Worm (Caenorhabditis elegans) whole organism, L4 larva: ENCODE data around the gene srpa-68.

Experiments
- F10B5.3 ChIP-seq: sonication (generic microtip); optimal IDR thresholded peaks from 2 replicates; lab custom pipeline; 2016; ENCODE audit warnings: mild to moderate bottlenecking, missing genetic modification characterization, missing compliant biosample characterization
- T20F7.1 ChIP-seq: fragments of 200-800 bp; sonication (Bioruptor generic); optimal IDR thresholded peaks from 2 replicates; lab custom pipeline; 2018; ENCODE audit warnings: mild to moderate bottlenecking, missing genetic modification characterization, missing compliant biosample characterization
- T26A8.4 ChIP-seq: fragments of 200-800 bp; sonication (Bioruptor generic); IDR thresholded peaks from 2 replicates; pipeline ENCODE4 v1.3.6; 2022; ENCODE audit warnings: missing genetic modification characterization, missing compliant biosample characterization
- Y105C5A.15 ChIP-seq: fragments of 200-800 bp; sonication (Bioruptor generic); IDR thresholded peaks from 2 replicates; pipeline ENCODE4 v1.3.6; 2022; ENCODE audit warnings: missing genetic modification characterization, missing compliant biosample characterization
- Y48G9A.11 ChIP-seq: fragments of 200-800 bp; sonication (Bioruptor generic); IDR thresholded peaks from 2 replicates; pipeline ENCODE4 v1.3.6; 2022; ENCODE audit warnings: missing genetic modification reagents, missing genetic modification characterization, missing compliant biosample characterization
- ZK337.2 ChIP-seq: fragments of 200-800 bp; sonication (Bioruptor generic); IDR thresholded peaks from 2 replicates; pipeline ENCODE4 v1.3.6; 2022; ENCODE audit warnings: missing genetic modification reagents, missing genetic modification characterization, missing compliant biosample characterization
- ZK546.5 ChIP-seq, 2 experiments: sonication (generic microtip); optimal IDR thresholded peaks; 2 replicates each; lab custom pipeline; 2017; ENCODE audit warnings: missing biosample characterization in 2 of 2, missing genetic modification characterization in 2 of 2
- aha-1 ChIP-seq: fragments of 150-350 bp; peaks from one replicate; lab custom pipeline; 2014; ENCODE audit warnings: missing biosample characterization, missing genetic modification characterization
- aly-2 ChIP-seq: sonication (generic microtip); optimal IDR thresholded peaks from 2 replicates; lab custom pipeline; 2018; ENCODE audit warnings: missing biosample characterization, missing genetic modification characterization
- ceh-20 ChIP-seq: fragments of 200-800 bp; sonication (Bioruptor generic); IDR thresholded peaks from 2 replicates; pipeline ENCODE4 v1.3.6; 2022; ENCODE audit warnings: missing genetic modification reagents, missing genetic modification characterization, missing compliant biosample characterization
- ceh-28 ChIP-seq: fragments of 150-350 bp; optimal IDR thresholded peaks from 2 replicates; lab custom pipeline; 2014; ENCODE audit warnings: missing biosample characterization, missing genetic modification reagents, missing genetic modification characterization
- ceh-44 ChIP-seq: fragments of 200-800 bp; sonication (Bioruptor generic); IDR thresholded peaks from 2 replicates; pipeline ENCODE4 v1.3.6; 2022; ENCODE audit warnings: missing genetic modification reagents, missing genetic modification characterization, missing compliant biosample characterization
- ceh-82 ChIP-seq: sonication (generic microtip); optimal IDR thresholded peaks from 2 replicates; lab custom pipeline; 2017; ENCODE audit warnings: missing biosample characterization, missing genetic modification characterization
- ces-1 ChIP-seq: fragments of 150-350 bp; sonication (generic microtip); optimal IDR thresholded peaks from 4 replicates; lab custom pipeline; 2014; ENCODE audit warnings: missing biosample characterization, missing genetic modification reagents, missing genetic modification characterization
- cey-2 ChIP-seq: sonication (generic microtip); optimal IDR thresholded peaks from 3 replicates; lab custom pipeline; 2017; ENCODE audit warnings: missing genetic modification characterization, mild to moderate bottlenecking, missing compliant biosample characterization, antibody characterized with exemption, borderline replicate concordance; ENCODE audit not compliant: insufficient read depth
- ctbp-1 ChIP-seq: fragments of 200-800 bp; sonication (Bioruptor generic); IDR thresholded peaks from 2 replicates; pipeline ENCODE4 v1.3.6; 2022; ENCODE audit warnings: missing genetic modification reagents, missing genetic modification characterization, missing compliant biosample characterization
- daf-16 ChIP-seq, 3 experiments: sonication (generic microtip); optimal IDR thresholded peaks; 2 replicates each; lab custom pipeline; 2016 to 2017; ENCODE audit warnings: missing genetic modification characterization in 3 of 3, missing genetic modification reagents in 3 of 3, mild to moderate bottlenecking in 2 of 3, missing compliant biosample characterization in 2 of 3, missing biosample characterization in 1 of 3, moderate library complexity in 1 of 3
- daf-19 ChIP-seq: fragments of 200-800 bp; sonication (Bioruptor generic); conservative IDR thresholded peaks from 2 replicates; pipeline ENCODE4 v1.3.6; 2022; ENCODE audit warnings: missing genetic modification characterization, missing compliant biosample characterization
- dmd-6 ChIP-seq: fragments of 200-800 bp; sonication (Bioruptor generic); IDR thresholded peaks from 2 replicates; pipeline ENCODE4 v1.3.6; 2022; ENCODE audit warnings: missing genetic modification reagents, missing genetic modification characterization, missing compliant biosample characterization
- dmd-8 ChIP-seq: fragments of 200-800 bp; sonication (Bioruptor generic); IDR thresholded peaks from 2 replicates; pipeline ENCODE4 v1.3.6; 2022; ENCODE audit warnings: missing genetic modification characterization, missing compliant biosample characterization
- dpl-1 ChIP-seq: fragments of 150-350 bp; optimal IDR thresholded peaks from 2 replicates; lab custom pipeline; 2014; ENCODE audit warnings: missing biosample characterization, missing genetic modification reagents, missing genetic modification characterization
- egl-43 ChIP-seq: fragments of 200-800 bp; sonication (Bioruptor generic); IDR thresholded peaks from 2 replicates; pipeline ENCODE4 v1.3.6; 2022; ENCODE audit warnings: missing genetic modification reagents, missing genetic modification characterization, missing compliant biosample characterization
- fkh-10 ChIP-seq: fragments of 150-350 bp; optimal IDR thresholded peaks from 2 replicates; lab custom pipeline; 2014; ENCODE audit warnings: missing biosample characterization, missing genetic modification reagents, missing genetic modification characterization
- fos-1 ChIP-seq: fragments of 150-350 bp; optimal IDR thresholded peaks from 2 replicates; lab custom pipeline; 2014; ENCODE audit warnings: missing biosample characterization, missing genetic modification characterization
- gei-8 ChIP-seq: fragments of 200-800 bp; sonication (Bioruptor generic); optimal IDR thresholded peaks from 2 replicates; lab custom pipeline; 2018; ENCODE audit warnings: mild to moderate bottlenecking, missing genetic modification characterization, missing compliant biosample characterization
- hlh-11 ChIP-seq: fragments of 200-800 bp; sonication (Bioruptor generic); optimal IDR thresholded peaks from 2 replicates; lab custom pipeline; 2018; ENCODE audit warnings: mild to moderate bottlenecking, missing genetic modification characterization, missing compliant biosample characterization
- hmg-1.1 ChIP-seq: fragments of 200-800 bp; sonication (Bioruptor generic); IDR thresholded peaks from 2 replicates; pipeline ENCODE4 v1.3.6; 2022; ENCODE audit warnings: missing genetic modification reagents, missing genetic modification characterization, missing compliant biosample characterization
- jun-1 ChIP-seq: fragments of 150-350 bp; optimal IDR thresholded peaks from 2 replicates; lab custom pipeline; 2014; ENCODE audit warnings: missing biosample characterization, missing genetic modification reagents, missing genetic modification characterization
- lin-13 ChIP-seq: fragments of 150-350 bp; optimal IDR thresholded peaks from 2 replicates; lab custom pipeline; 2014; ENCODE audit warnings: missing biosample characterization, missing genetic modification reagents, missing genetic modification characterization
- lin-39 ChIP-seq: fragments of 150-350 bp; optimal IDR thresholded peaks from 2 replicates; lab custom pipeline; 2014; ENCODE audit warnings: missing biosample characterization, missing genetic modification reagents, missing genetic modification characterization
- lsy-2 ChIP-seq, 2 experiments: fragments of 150-350 bp in 1 of 2; sonication (generic microtip) in 1 of 2; optimal IDR thresholded peaks; 2 replicates each; lab custom pipeline; 2014 to 2017; ENCODE audit warnings: missing biosample characterization in 2 of 2, missing genetic modification characterization in 2 of 2
- madf-5 ChIP-seq, 2 experiments: fragments of 200-800 bp; sonication (Bioruptor generic); IDR thresholded peaks; 2 replicates each; pipeline ENCODE4 v1.3.6; 2022; ENCODE audit warnings: missing compliant biosample characterization in 2 of 2, missing genetic modification characterization in 2 of 2
- mdl-1 ChIP-seq, 2 experiments: fragments of 150-350 bp in 1 of 2; sonication (generic microtip) in 1 of 2; optimal IDR thresholded peaks; 2 replicates each; lab custom pipeline; 2014 to 2017; ENCODE audit warnings: missing biosample characterization in 2 of 2, missing genetic modification characterization in 2 of 2
- nhr-25 ChIP-seq: sonication (generic microtip); optimal IDR thresholded peaks from 2 replicates; lab custom pipeline; 2017; ENCODE audit warnings: missing genetic modification characterization, mild to moderate bottlenecking, missing compliant biosample characterization, antibody characterized with exemption, moderate library complexity, borderline replicate concordance; ENCODE audit not compliant: insufficient read depth
- nhr-28 ChIP-seq: fragments of 150-350 bp; optimal IDR thresholded peaks from 2 replicates; lab custom pipeline; 2014; ENCODE audit warnings: missing biosample characterization, missing genetic modification characterization
- nhr-41 ChIP-seq: fragments of 200-800 bp; sonication (Bioruptor generic); IDR thresholded peaks from 2 replicates; pipeline ENCODE4 v1.3.6; 2022; ENCODE audit warnings: missing genetic modification reagents, missing genetic modification characterization, missing compliant biosample characterization
- nhr-42 ChIP-seq: fragments of 200-800 bp; sonication (Bioruptor generic); IDR thresholded peaks from 2 replicates; pipeline ENCODE4 v1.3.6; 2022; ENCODE audit warnings: missing genetic modification characterization, missing compliant biosample characterization
- nhr-6 ChIP-seq: fragments of 150-350 bp; optimal IDR thresholded peaks from 2 replicates; lab custom pipeline; 2014; ENCODE audit warnings: missing biosample characterization, missing genetic modification characterization
- pqm-1 ChIP-seq: sonication (generic microtip); optimal IDR thresholded peaks from 2 replicates; lab custom pipeline; 2017; ENCODE audit warnings: missing biosample characterization, missing genetic modification characterization
- sdz-12 ChIP-seq: fragments of 200-800 bp; sonication (Bioruptor generic); optimal IDR thresholded peaks from 2 replicates; lab custom pipeline; 2018; ENCODE audit warnings: mild to moderate bottlenecking, missing genetic modification characterization, missing compliant biosample characterization
- skn-1 ChIP-seq: fragments of 150-350 bp; optimal IDR thresholded peaks from 2 replicates; lab custom pipeline; 2014; ENCODE audit warnings: missing biosample characterization, missing genetic modification characterization
- snpc-4 ChIP-seq: fragments of 150-350 bp; optimal IDR thresholded peaks from 2 replicates; lab custom pipeline; 2014; ENCODE audit warnings: missing biosample characterization, missing genetic modification characterization
- spr-1 ChIP-seq: sonication (generic microtip); optimal IDR thresholded peaks from 2 replicates; lab custom pipeline; 2016; ENCODE audit warnings: mild to moderate bottlenecking, missing genetic modification characterization, missing compliant biosample characterization
- spr-3 ChIP-seq: fragments of 200-800 bp; sonication (Bioruptor generic); optimal IDR thresholded peaks from 2 replicates; lab custom pipeline; 2018; ENCODE audit warnings: mild to moderate bottlenecking, missing genetic modification characterization, missing compliant biosample characterization
- tag-97 ChIP-seq: fragments of 200-800 bp; sonication (Bioruptor generic); IDR thresholded peaks from 2 replicates; pipeline ENCODE4 v1.3.6; 2022; ENCODE audit warnings: missing genetic modification characterization, missing compliant biosample characterization
- tra-1 ChIP-seq: fragments of 200-800 bp; sonication (Bioruptor generic); IDR thresholded peaks from 2 replicates; pipeline ENCODE4 v1.3.6; 2022; ENCODE audit warnings: missing genetic modification reagents, missing genetic modification characterization, missing compliant biosample characterization
- unc-39 ChIP-seq: sonication (generic microtip); optimal IDR thresholded peaks from 2 replicates; lab custom pipeline; 2017; ENCODE audit warnings: missing biosample characterization, missing genetic modification characterization
- zfp-2 ChIP-seq: sonication (generic microtip); optimal IDR thresholded peaks from 2 replicates; lab custom pipeline; 2016; ENCODE audit warnings: mild to moderate bottlenecking, missing genetic modification characterization, missing compliant biosample characterization
- zip-11 ChIP-seq: fragments of 200-800 bp; sonication (Bioruptor generic); IDR thresholded peaks from 2 replicates; pipeline ENCODE4 v1.3.6; 2022; ENCODE audit warnings: missing genetic modification characterization, missing compliant biosample characterization
- zip-2 ChIP-seq: fragments of 150-350 bp; optimal IDR thresholded peaks from 2 replicates; lab custom pipeline; 2014; ENCODE audit warnings: missing biosample characterization, missing genetic modification characterization
- ztf-7 ChIP-seq: fragments of 150-350 bp; optimal IDR thresholded peaks from 2 replicates; lab custom pipeline; 2014; ENCODE audit warnings: missing biosample characterization, missing genetic modification characterization

The srpa-68 gene

DNA sequence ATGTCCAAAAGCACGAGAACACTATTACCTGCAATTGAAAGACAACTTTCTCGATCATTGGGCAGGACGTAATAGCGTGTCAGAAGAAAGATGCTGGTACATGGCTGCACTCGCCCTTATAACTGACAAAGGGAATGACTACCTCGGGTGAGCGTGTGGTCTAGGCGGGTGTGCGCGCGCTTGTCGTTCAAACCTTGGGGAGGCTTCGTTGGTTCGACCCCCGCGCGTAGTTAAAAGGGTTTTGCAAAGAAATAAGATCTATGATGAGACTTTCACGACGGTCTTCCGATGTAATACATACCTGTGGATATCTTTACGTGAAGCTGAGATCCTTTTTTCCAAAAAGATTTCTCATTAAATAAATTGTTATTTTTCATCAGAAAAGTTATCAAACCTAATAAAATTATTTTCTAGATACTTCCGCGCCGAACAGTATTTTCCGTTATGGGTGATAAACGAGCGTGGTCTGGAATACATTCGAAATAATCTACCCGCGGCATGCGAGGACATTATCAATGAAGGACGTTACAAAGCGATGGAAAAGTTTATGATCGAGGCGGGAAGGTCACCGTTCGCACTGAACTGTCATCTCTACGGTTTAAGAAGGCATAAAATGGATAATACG is 12.1 kb upstream of the srpa-68 start (continued):
- TF ChIP-seq ZK546.5 (tag; optimal IDR thresholded peaks at IDR 0.05; lab: Kevin White, UChicago) (peak in 1 of 2 experiments; percentile 23), dmd-8 (GFP tag; lab: Robert Waterston, UW) (peak; percentile 100), tag-97 (GFP tag; lab: Robert Waterston, UW) (peak; percentile 93), ctbp-1 (peak; percentile 99), nhr-42 (peak; percentile 96), tra-1 (GFP tag; lab: Robert Waterston, UW) (peak; percentile 99), unc-39 (tag; lab: Kevin White, UChicago) (no peak), aha-1 (peak; percentile 93), ces-1 (GFP tag; lab: Kevin White, UChicago) (peak; percentile 55), nhr-6 (tag; lab: Kevin White, UChicago) (peak; percentile 91), egl-43 (GFP tag; lab: Robert Waterston, UW) (peak; percentile 100), ceh-20 (GFP tag; lab: Robert Waterston, UW) (peak; percentile 97), skn-1 (tag; lab: Kevin White, UChicago) (no peak), nhr-28 (tag; lab: Kevin White, UChicago) (no peak), spr-3 (GFP tag; lab: Kevin White, UChicago) (peak; percentile 97), ZK337.2 (GFP tag; lab: Robert Waterston, UW) (peak; percentile 98), fos-1 (no peak), ceh-82 (no peak), hmg-1.1 (GFP tag; lab: Robert Waterston, UW) (peak; percentile 98), gei-8 (GFP tag; lab: Kevin White, UChicago) (peak; percentile 99), Y105C5A.15 (GFP tag; lab: Robert Waterston, UW) (peak; percentile 100), aly-2 (tag; lab: Kevin White, UChicago) (peak; percentile 94), ceh-28 (tag; lab: Kevin White, UChicago) (no peak), sdz-12 (GFP tag; lab: Kevin White, UChicago) (peak; percentile 98), dmd-6 (GFP tag; lab: Robert Waterston, UW) (peak; percentile 88), zip-2 (tag; lab: Kevin White, UChicago) (peak; percentile 60), snpc-4 (tag; lab: Kevin White, UChicago) (no peak), hlh-11 (peak; percentile 82), daf-19 (GFP tag; lab: Robert Waterston, UW) (peak; percentile 100), cey-2 (tag; lab: Kevin White, UChicago) (peak; percentile 42), nhr-41 (peak; percentile 100), Y48G9A.11 (GFP tag; lab: Robert Waterston, UW) (peak; percentile 96), daf-16 (GFP tag; optimal IDR thresholded peaks at IDR 0.05; lab: Kevin White, UChicago) (peak; percentile 96 to 98), daf-16 (tag; optimal IDR thresholded peaks at IDR 0.05; lab: Kevin White, UChicago) (peak; percentile 81), T20F7.1 (GFP tag; lab: Kevin White, UChicago) (peak; percentile 86), jun-1 (tag; lab: Kevin White, UChicago) (peak; percentile 73), lsy-2 (tag; optimal IDR thresholded peaks at IDR 0.05; lab: Kevin White, UChicago) (peak; percentile 58 to 86), zfp-2 (peak; percentile 80), ztf-7 (tag; lab: Kevin White, UChicago) (peak; percentile 70), dpl-1 (GFP tag; lab: Kevin White, UChicago) (peak; percentile 63), nhr-25 (tag; lab: Kevin White, UChicago) (peak; percentile 53), lin-13 (peak; percentile 67), lin-39 (tag; lab: Kevin White, UChicago) (no peak), madf-5 (GFP tag; IDR thresholded peaks at IDR 0.05; lab: Robert Waterston, UW) (peak; percentile 100), ceh-44 (GFP tag; lab: Robert Waterston, UW) (peak; percentile 98), fkh-10 (peak; percentile 60), spr-1 (tag; lab: Kevin White, UChicago) (peak; percentile 96), zip-11 (peak; percentile 94), mdl-1 (tag; optimal IDR thresholded peaks at IDR 0.05; lab: Kevin White, UChicago) (peak; percentile 13 to 49), T26A8.4 (GFP tag; lab: Robert Waterston, UW) (peak; percentile 98), F10B5.3 (tag; lab: Kevin White, UChicago) (peak; percentile 94), pqm-1 (no peak)
